Fruit fly (Drosophila melanogaster) whole organism, adult: ENCODE measurements around the gene InR.

Source experiments
- CG12768 ChIP-seq: fragments of 200-800 bp; sonication (Bioruptor generic); optimal IDR thresholded peaks from 2 replicates; lab custom pipeline; 2017; ENCODE audit warnings: missing biosample characterization, missing genetic modification characterization, mild to moderate bottlenecking, moderate library complexity, missing genetic modification reagents
- CG33017 ChIP-seq: fragments of 200-800 bp; sonication (Bioruptor generic); optimal IDR thresholded peaks from 2 replicates; lab custom pipeline; 2018; ENCODE audit warnings: missing biosample characterization, mild to moderate bottlenecking, missing genetic modification characterization, moderate library complexity
- CG5204 ChIP-seq: fragments of 200-800 bp; sonication (Bioruptor generic); optimal IDR thresholded peaks from 2 replicates; lab custom pipeline; 2016; ENCODE audit warnings: missing biosample characterization, missing genetic modification characterization
- Clk ChIP-seq: fragments of 200-800 bp; sonication (Bioruptor generic); optimal IDR thresholded peaks from 2 replicates; lab custom pipeline; 2017; ENCODE audit warnings: missing biosample characterization, missing genetic modification characterization
- Crg-1 ChIP-seq: fragments of 200-800 bp; sonication (Bioruptor generic); optimal IDR thresholded peaks from 2 replicates; lab custom pipeline; 2016; ENCODE audit warnings: missing biosample characterization, missing genetic modification characterization
- Hr96 ChIP-seq: fragments of 200-800 bp; sonication (Bioruptor generic); optimal IDR thresholded peaks from 2 replicates; lab custom pipeline; 2016; ENCODE audit warnings: missing biosample characterization, missing genetic modification characterization
- cnc ChIP-seq, 2 experiments: fragments of >200 bp; optimal IDR thresholded peaks; 2 replicates each; lab custom pipeline; 2017
- kay ChIP-seq: fragments of 200-800 bp; sonication (Bioruptor generic); peaks from one replicate; lab custom pipeline; 2016; ENCODE audit warnings: missing biosample characterization, missing genetic modification characterization, borderline replicate concordance
- ovo ChIP-seq: fragments of 200-800 bp; sonication (Bioruptor generic); optimal IDR thresholded peaks from 2 replicates; lab custom pipeline; 2016; ENCODE audit warnings: missing biosample characterization, missing genetic modification characterization
- pad ChIP-seq: fragments of 200-800 bp; sonication (Bioruptor generic); optimal IDR thresholded peaks from 3 replicates; lab custom pipeline; 2017; ENCODE audit warnings: missing biosample characterization, missing genetic modification characterization, mild to moderate bottlenecking, moderate library complexity, missing genetic modification reagents
- toe ChIP-seq: fragments of 200-800 bp; sonication (Bioruptor generic); optimal IDR thresholded peaks from 2 replicates; lab custom pipeline; 2016; ENCODE audit warnings: missing biosample characterization, missing genetic modification characterization

DNA sequence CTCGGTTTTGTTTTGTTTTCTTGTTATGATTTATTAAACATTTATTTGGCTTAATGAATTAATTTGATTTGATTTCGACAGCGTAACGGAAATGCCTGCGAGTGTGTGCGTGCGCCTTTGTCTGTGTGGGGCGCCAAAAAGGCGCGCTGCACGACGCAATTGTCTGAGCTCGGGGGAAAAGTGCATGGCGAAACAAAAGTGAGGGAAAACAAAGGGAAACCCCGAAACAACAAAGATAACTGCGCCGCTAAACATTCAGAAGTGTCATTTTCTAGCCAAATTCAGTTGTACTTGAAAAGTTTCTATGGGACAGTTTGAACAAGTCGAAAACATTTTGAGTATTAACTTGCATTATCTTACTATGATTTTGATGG is 27.8 kb downstream of the InR start:
- no peak for TF ChIP-seq CG33017 (tag; lab: Kevin White, UChicago)
- no peak for TF ChIP-seq CG5204 (GFP tag; lab: Kevin White, UChicago)
- TF ChIP-seq cnc (optimal IDR thresholded peaks at IDR 0.05; lab: Kevin White, UChicago), result no peak
- no peak for TF ChIP-seq pad (GFP tag; lab: Kevin White, UChicago)
- no peak for TF ChIP-seq ovo (GFP tag; lab: Kevin White, UChicago)
- no peak for TF ChIP-seq Clk (GFP tag; lab: Kevin White, UChicago)
- TF ChIP-seq CG12768 (GFP tag; lab: Kevin White, UChicago), result no peak
- TF ChIP-seq kay (GFP tag; lab: Kevin White, UChicago), result no peak
- TF ChIP-seq Hr96, result no peak
- no peak for TF ChIP-seq Crg-1 (GFP tag; lab: Kevin White, UChicago)
- TF ChIP-seq toe (GFP tag; lab: Kevin White, UChicago), result no peak
